Worm (Caenorhabditis elegans) whole organism, mixed stage, embryonic: ENCODE measurements around the gene sra-11.
"Not testable (repeated sequence)": the region's sequence is repeated elsewhere in the genome, so short reads cannot be mapped to it uniquely, and the experiment has no call there.

ENCODE experiments used
- ceh-43 ChIP-seq: fragments of 200-800 bp; sonication (Bioruptor generic); optimal IDR thresholded peaks from 2 replicates; lab custom pipeline; 2018; ENCODE audit warnings: mild to moderate bottlenecking, missing genetic modification characterization, moderate library complexity, missing compliant biosample characterization
- cnd-1 ChIP-seq: fragments of 200-800 bp; sonication (Bioruptor generic); optimal IDR thresholded peaks from 2 replicates; lab custom pipeline; 2018; ENCODE audit warnings: mild to moderate bottlenecking, missing genetic modification characterization, missing compliant biosample characterization
- drap-1 ChIP-seq: fragments of 200-800 bp; sonication (Bioruptor generic); optimal IDR thresholded peaks from 3 replicates; lab custom pipeline; 2018; ENCODE audit warnings: mild to moderate bottlenecking, missing genetic modification characterization, missing compliant biosample characterization
- mep-1 ChIP-seq: fragments of 150-350 bp; optimal IDR thresholded peaks from 2 replicates; lab custom pipeline; 2017; ENCODE audit warnings: missing biosample characterization, missing genetic modification reagents, missing genetic modification characterization, inconsistent platforms
- nhr-2 ChIP-seq: fragments of 150-350 bp; optimal IDR thresholded peaks from 2 replicates; lab custom pipeline; 2014; ENCODE audit warnings: missing biosample characterization, missing genetic modification characterization

DNA sequence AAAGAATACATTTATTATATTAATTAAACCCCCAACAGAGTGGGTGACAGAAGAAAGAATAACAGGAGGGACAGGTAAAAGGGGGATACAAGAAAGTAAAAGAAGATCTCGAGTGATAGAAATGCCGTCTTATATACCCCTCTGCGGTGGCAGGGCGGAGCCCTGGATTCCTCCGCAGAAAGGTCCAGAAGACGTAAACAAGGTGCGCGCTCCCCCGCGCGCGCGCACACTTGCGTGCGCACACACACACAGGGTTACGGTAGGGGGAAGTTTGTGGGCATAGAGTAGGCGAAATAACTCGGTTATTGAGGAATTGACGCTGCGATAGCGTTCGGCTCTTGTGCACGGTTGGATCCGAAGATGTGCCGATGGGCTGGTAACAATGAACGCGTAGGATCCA is 31.8 kb upstream of the sra-11 start, which contains the start of gene R03D7.15:
- TF ChIP-seq ceh-43 (GFP tag; lab: Kevin White, UChicago); cnd-1; mep-1 (tag; lab: Kevin White, UChicago); drap-1 (GFP tag; lab: Kevin White, UChicago); nhr-2 (tag; lab: Kevin White, UChicago): not testable (repeated sequence)
